Worm (Caenorhabditis elegans) whole organism, L4/young adult: ENCODE measurements around the gene D2096.11.
A peak's percentile ranks its signal among the peaks of the same experiment; 100 is the strongest.
"Not testable (repeated sequence)": the region's sequence is repeated elsewhere in the genome, so short reads cannot be mapped to it uniquely, and the experiment has no call there.

ENCODE experiments used
- W03F9.2 ChIP-seq: fragments of 150-350 bp; optimal IDR thresholded peaks from 2 replicates; lab custom pipeline; 2014; ENCODE audit warnings: missing biosample characterization, missing genetic modification characterization
- dao-5 ChIP-seq: sonication (generic microtip); optimal IDR thresholded peaks from 2 replicates; lab custom pipeline; 2016; ENCODE audit warnings: missing genotype, missing genetic modification characterization, moderate library complexity, missing compliant biosample characterization
- him-1 ChIP-seq: sonication (generic microtip); optimal IDR thresholded peaks from 2 replicates; lab custom pipeline; 2016; ENCODE audit warnings: missing genotype, missing genetic modification reagents, missing genetic modification characterization, missing compliant biosample characterization

D2096.11 gene

ce11 chrIV:8394105-8394504, at the start of gene D2096.11:
TSS of gene D2096.11 (minus strand) at chrIV:8394205.
- TF ChIP-seq W03F9.2 (tag; lab: Kevin White, UChicago) (no peak), him-1 (no peak), dao-5 (tag; lab: Kevin White, UChicago) (no peak)

- peak; percentile 42 for TF ChIP-seq him-1
- peak; percentile 87 for TF ChIP-seq W03F9.2 (tag; lab: Kevin White, UChicago)
- no peak for TF ChIP-seq dao-5 (tag; lab: Kevin White, UChicago)
These were observed 38.7 kb upstream of the D2096.11 start, which contains the start of the genes T26A8.4 and pdtf-1 for ce11 chrIV:8432709-8433108. TSS of gene T26A8.4 (minus strand) at chrIV:8432893. TSS of gene pdtf-1 (plus strand) at chrIV:8433038.

- TF ChIP-seq W03F9.2 (tag; lab: Kevin White, UChicago) (peak; percentile 3), him-1 (peak; percentile 33), dao-5 (tag; lab: Kevin White, UChicago) (no peak)
These were observed 37.8 kb upstream of the D2096.11 start for ce11 chrIV:8431567-8432458.

ce11 chrIV:8428492-8428891, 34.5 kb upstream of the D2096.11 start:
- TF ChIP-seq dao-5 (tag; lab: Kevin White, UChicago): no peak
- peak; percentile 79 for TF ChIP-seq W03F9.2 (tag; lab: Kevin White, UChicago)
- TF ChIP-seq him-1: peak; percentile 89

- TF ChIP-seq him-1 (no peak), dao-5 (tag; lab: Kevin White, UChicago) (no peak), W03F9.2 (tag; lab: Kevin White, UChicago) (no peak)
These were observed 32.5 kb upstream of the D2096.11 start, which contains the start of the genes T26A8.3 and tmem-231 for ce11 chrIV:8426537-8426936. TSS of gene T26A8.3 (minus strand) at chrIV:8426637. TSS of gene tmem-231 (plus strand) at chrIV:8426785.

ce11 chrIV:8420961-8421360, 27.0 kb upstream of the D2096.11 start, which contains the start of gene M116.5:
TSS of gene M116.5 (minus strand) at chrIV:8421061.
- TF ChIP-seq W03F9.2 (tag; lab: Kevin White, UChicago) (no peak), dao-5 (tag; lab: Kevin White, UChicago) (no peak), him-1 (no peak)

ce11 chrIV:8397814-8398213, 3.8 kb upstream of the D2096.11 start:
- no peak for TF ChIP-seq dao-5 (tag; lab: Kevin White, UChicago)
- TF ChIP-seq him-1: no peak
- no peak for TF ChIP-seq W03F9.2 (tag; lab: Kevin White, UChicago)

- TF ChIP-seq W03F9.2 (tag; lab: Kevin White, UChicago): no peak
- no peak for TF ChIP-seq him-1
- no peak for TF ChIP-seq dao-5 (tag; lab: Kevin White, UChicago)
These were observed 2.3 kb upstream of the D2096.11 start, which contains the start of gene timm-17B.2 for ce11 chrIV:8396348-8396747. TSS of gene timm-17B.2 (plus strand) at chrIV:8396648.

ce11 chrIV:8389139-8389538, 4.9 kb downstream of the D2096.11 start, which contains the start of gene D2096.10:
TSS of gene D2096.10 (minus strand) at chrIV:8389239.
- TF ChIP-seq W03F9.2 (tag; lab: Kevin White, UChicago); him-1; dao-5 (tag; lab: Kevin White, UChicago): not testable (repeated sequence)

- TF ChIP-seq him-1 (no peak), W03F9.2 (tag; lab: Kevin White, UChicago) (no peak), dao-5 (tag; lab: Kevin White, UChicago) (no peak)
These were observed 8.3 kb downstream of the D2096.11 start for ce11 chrIV:8385662-8386061.

ce11 chrIV:8384737-8385136, 9.3 kb downstream of the D2096.11 start:
- no peak for TF ChIP-seq dao-5 (tag; lab: Kevin White, UChicago)
- TF ChIP-seq him-1: no peak
- no peak for TF ChIP-seq W03F9.2 (tag; lab: Kevin White, UChicago)

ce11 chrIV:8382695-8383094, 11.3 kb downstream of the D2096.11 start, which contains the start of gene D2096.9:
TSS of gene D2096.9 (minus strand) at chrIV:8382795.
- TF ChIP-seq him-1: no peak
- TF ChIP-seq W03F9.2 (tag; lab: Kevin White, UChicago): no peak
- TF ChIP-seq dao-5 (tag; lab: Kevin White, UChicago): no peak

- no peak for TF ChIP-seq him-1
- TF ChIP-seq dao-5 (tag; lab: Kevin White, UChicago): no peak
- no peak for TF ChIP-seq W03F9.2 (tag; lab: Kevin White, UChicago)
These were observed 13.6 kb downstream of the D2096.11 start for ce11 chrIV:8380266-8380850.
